Fruit fly (Drosophila melanogaster) whole organism, embryonic: Measurements from ENCODE around the gene esg.

Source experiments
- Antp ChIP-seq: fragments of 200-800 bp; sonication (Bioruptor generic); optimal IDR thresholded peaks from 3 replicates; lab custom pipeline; 2016; ENCODE audit warnings: missing biosample characterization, missing genetic modification characterization
- CG10366 ChIP-seq: fragments of 200-800 bp; sonication (Bioruptor generic); IDR thresholded peaks from 2 replicates; pipeline ENCODE4 v1.3.6; 2022; ENCODE audit warnings: missing biosample characterization, missing genetic modification characterization
- CG10565 ChIP-seq: fragments of 200-800 bp; sonication (Bioruptor generic); optimal IDR thresholded peaks from 3 replicates; lab custom pipeline; 2016; ENCODE audit warnings: missing biosample characterization, mild to moderate bottlenecking, missing genetic modification characterization
- CG11504 ChIP-seq: fragments of 200-800 bp; sonication (Bioruptor generic); optimal IDR thresholded peaks from 3 replicates; lab custom pipeline; 2019; ENCODE audit warnings: missing biosample characterization, mild to moderate bottlenecking, missing genetic modification characterization, moderate library complexity
- CG12744 ChIP-seq: fragments of 200-800 bp; sonication (Bioruptor generic); optimal IDR thresholded peaks from 2 replicates; lab custom pipeline; 2016; ENCODE audit warnings: missing biosample characterization, missing genetic modification characterization
- CG14965 ChIP-seq: fragments of 200-800 bp; sonication (Bioruptor generic); optimal IDR thresholded peaks from 2 replicates; lab custom pipeline; 2016; ENCODE audit warnings: missing biosample characterization, missing genetic modification characterization, borderline replicate concordance
- CG16779 ChIP-seq: fragments of 200-800 bp; sonication (Bioruptor generic); IDR thresholded peaks from 2 replicates; pipeline ENCODE4 v1.3.6; 2022; ENCODE audit warnings: missing biosample characterization, missing genetic modification characterization
- CG18262 ChIP-seq: fragments of 200-800 bp; optimal IDR thresholded peaks from 3 replicates; lab custom pipeline; 2019; ENCODE audit warnings: missing biosample characterization, mild to moderate bottlenecking, missing genetic modification characterization, moderate library complexity
- CG1832 ChIP-seq: fragments of 200-800 bp; sonication (Bioruptor generic); optimal IDR thresholded peaks from 2 replicates; lab custom pipeline; 2017; ENCODE audit warnings: missing biosample characterization, mild to moderate bottlenecking, missing genetic modification characterization, inconsistent platforms
- CG18476 ChIP-seq: fragments of 200-800 bp; sonication (Bioruptor generic); optimal IDR thresholded peaks from 2 replicates; lab custom pipeline; 2016; ENCODE audit warnings: missing biosample characterization, mild to moderate bottlenecking, missing genetic modification characterization
- CG2120 ChIP-seq: fragments of 200-800 bp; sonication (Bioruptor generic); optimal IDR thresholded peaks from 3 replicates; lab custom pipeline; 2016; ENCODE audit warnings: missing biosample characterization, missing genetic modification characterization
- CG32767 ChIP-seq: fragments of 200-800 bp; sonication (Bioruptor generic); IDR thresholded peaks from 2 replicates; pipeline ENCODE4 v1.3.6; 2022; ENCODE audit warnings: missing biosample characterization, missing genetic modification characterization
- CG33213 ChIP-seq: fragments of 200-800 bp; sonication (Bioruptor generic); optimal IDR thresholded peaks from 3 replicates; lab custom pipeline; 2016; ENCODE audit warnings: missing biosample characterization, missing genetic modification characterization
- CG34376 ChIP-seq: fragments of 200-800 bp; sonication (Bioruptor generic); optimal IDR thresholded peaks from 2 replicates; lab custom pipeline; 2018; ENCODE audit warnings: missing biosample characterization, mild to moderate bottlenecking, missing genetic modification characterization
- CG3838 ChIP-seq: fragments of 200-800 bp; sonication (Bioruptor generic); optimal IDR thresholded peaks from 3 replicates; lab custom pipeline; 2016; ENCODE audit warnings: missing biosample characterization, missing genetic modification characterization
- CG5245 ChIP-seq: fragments of 200-800 bp; sonication (Bioruptor generic); optimal IDR thresholded peaks from 3 replicates; lab custom pipeline; 2016; ENCODE audit warnings: missing biosample characterization, missing genetic modification characterization
- CG6689 ChIP-seq: fragments of 200-800 bp; sonication (Bioruptor generic); IDR thresholded peaks from 2 replicates; pipeline ENCODE4 v1.3.6; 2022; ENCODE audit warnings: missing biosample characterization, missing genetic modification characterization
- CG6765 ChIP-seq: fragments of 200-800 bp; sonication (Bioruptor generic); optimal IDR thresholded peaks from 3 replicates; lab custom pipeline; 2017; ENCODE audit warnings: missing biosample characterization, mild to moderate bottlenecking, missing genetic modification characterization
- CG7839 ChIP-seq: fragments of 200-800 bp; sonication (Bioruptor generic); optimal IDR thresholded peaks from 3 replicates; lab custom pipeline; 2018; ENCODE audit warnings: missing biosample characterization, mild to moderate bottlenecking, missing genetic modification characterization, moderate library complexity
- CG8388 ChIP-seq: fragments of 200-800 bp; sonication (Bioruptor generic); optimal IDR thresholded peaks from 2 replicates; lab custom pipeline; 2019; ENCODE audit warnings: missing biosample characterization, mild to moderate bottlenecking, missing genetic modification characterization, moderate library complexity
- D ChIP-seq, 2 experiments: fragments of 200-800 bp in 1 of 2; fragments of >200 bp in 1 of 2; sonication (Bioruptor generic) in 1 of 2; optimal IDR thresholded peaks; 2 replicates in 1 of 2; 3 replicates in 1 of 2; lab custom pipeline; 2017; ENCODE audit warnings: mild to moderate bottlenecking in 1 of 2, missing biosample characterization in 1 of 2, missing genetic modification characterization in 1 of 2, missing genetic modification reagents in 1 of 2
- D19B ChIP-seq: fragments of 200-800 bp; sonication (Bioruptor generic); optimal IDR thresholded peaks from 2 replicates; lab custom pipeline; 2017; ENCODE audit warnings: missing biosample characterization, mild to moderate bottlenecking, missing genetic modification characterization
- Hmx ChIP-seq: fragments of 200-800 bp; sonication (Bioruptor generic); optimal IDR thresholded peaks from 2 replicates; lab custom pipeline; 2016; ENCODE audit warnings: missing biosample characterization, missing genetic modification characterization
- MESR4 ChIP-seq: fragments of 200-800 bp; sonication (Bioruptor generic); optimal IDR thresholded peaks from 2 replicates; lab custom pipeline; 2018; ENCODE audit warnings: missing biosample characterization, mild to moderate bottlenecking, missing genetic modification characterization, moderate library complexity
- NC2β ChIP-seq: fragments of 200-800 bp; sonication (Bioruptor generic); optimal IDR thresholded peaks from 2 replicates; lab custom pipeline; 2016; ENCODE audit warnings: missing biosample characterization, missing genetic modification characterization
- NfI ChIP-seq: fragments of 200-800 bp; sonication (Bioruptor generic); optimal IDR thresholded peaks from 3 replicates; lab custom pipeline; 2018; ENCODE audit warnings: missing biosample characterization, mild to moderate bottlenecking, missing genetic modification characterization, moderate library complexity
- Oaz ChIP-seq: fragments of 200-800 bp; sonication (Bioruptor generic); IDR thresholded peaks from 2 replicates; pipeline ENCODE4 v1.3.6; 2022; ENCODE audit warnings: missing biosample characterization, missing genetic modification characterization
- Ssrp ChIP-seq: fragments of 200-800 bp; sonication (Bioruptor generic); optimal IDR thresholded peaks from 2 replicates; lab custom pipeline; 2018; ENCODE audit warnings: missing biosample characterization, mild to moderate bottlenecking, missing genetic modification characterization, moderate library complexity
- Trl ChIP-seq, 3 experiments: fragments of >200 bp in 2 of 3; fragments of 200-800 bp in 1 of 3; sonication (Bioruptor generic) in 1 of 3; optimal IDR thresholded peaks; 2 replicates in 1 of 3; 3 replicates in 2 of 3; lab custom pipeline; 2016 to 2017; ENCODE audit warnings: missing biosample characterization in 1 of 3, missing genetic modification characterization in 1 of 3
- abd-A ChIP-seq: fragments of 200-800 bp; sonication (Bioruptor generic); optimal IDR thresholded peaks from 3 replicates; lab custom pipeline; 2019; ENCODE audit warnings: missing biosample characterization, mild to moderate bottlenecking, missing genetic modification characterization, moderate library complexity
- ase ChIP-seq: fragments of 200-800 bp; sonication (Bioruptor generic); IDR thresholded peaks from 3 replicates; pipeline ENCODE4 v1.3.6; 2022; ENCODE audit warnings: missing biosample characterization, missing genetic modification characterization
- btn ChIP-seq: fragments of 200-800 bp; sonication (Bioruptor generic); optimal IDR thresholded peaks from 2 replicates; lab custom pipeline; 2016; ENCODE audit warnings: missing biosample characterization, missing genetic modification characterization
- chinmo ChIP-seq: fragments of 200-800 bp; sonication (Bioruptor generic); IDR thresholded peaks from 4 replicates; pipeline ENCODE4 v1.3.6; 2022; ENCODE audit warnings: missing biosample characterization, missing genetic modification characterization; ENCODE audit not compliant: partially characterized antibody
- chm ChIP-seq: fragments of 200-800 bp; sonication (Bioruptor generic); IDR thresholded peaks from 2 replicates; pipeline ENCODE4 v1.3.6; 2022; ENCODE audit warnings: missing biosample characterization, missing genetic modification characterization
- da ChIP-seq: fragments of 200-800 bp; sonication (Bioruptor generic); optimal IDR thresholded peaks from 2 replicates; lab custom pipeline; 2016; ENCODE audit warnings: missing biosample characterization, missing genetic modification characterization
- eve ChIP-seq, 2 experiments: fragments of >200 bp; optimal IDR thresholded peaks; 2 replicates each; lab custom pipeline; 2017; ENCODE audit warnings: missing biosample characterization in 2 of 2, missing genetic modification characterization in 2 of 2
- hb ChIP-seq: fragments of 200-800 bp; sonication (Bioruptor generic); IDR thresholded peaks from 3 replicates; pipeline ENCODE4 v1.3.6; 2022; ENCODE audit warnings: missing biosample characterization, missing genetic modification characterization; ENCODE audit not compliant: partially characterized antibody
- her ChIP-seq: fragments of 200-800 bp; sonication (Bioruptor generic); optimal IDR thresholded peaks from 2 replicates; lab custom pipeline; 2016; ENCODE audit warnings: missing biosample characterization, missing genetic modification characterization
- hth ChIP-seq: fragments of >200 bp; optimal IDR thresholded peaks from 2 replicates; lab custom pipeline; 2017; ENCODE audit warnings: inconsistent platforms
- ken ChIP-seq: fragments of 200-800 bp; sonication (Bioruptor generic); IDR thresholded peaks from 3 replicates; pipeline ENCODE4 v1.3.6; 2022; ENCODE audit warnings: missing biosample characterization, missing genetic modification characterization
- pho ChIP-seq: fragments of 200-800 bp; sonication (Bioruptor generic); optimal IDR thresholded peaks from 2 replicates; lab custom pipeline; 2016; ENCODE audit warnings: missing biosample characterization, missing genetic modification characterization
- prd ChIP-seq, 3 experiments: fragments of >200 bp in 2 of 3; fragments of 200-800 bp in 1 of 3; sonication (Bioruptor generic) in 1 of 3; optimal IDR thresholded peaks in 2 of 3; IDR thresholded peaks in 1 of 3; 2 replicates in 2 of 3; 3 replicates in 1 of 3; pipeline versions ENCODE4 v1.3.6 to Lab custom; 2017 to 2022; ENCODE audit warnings: missing biosample characterization in 1 of 3, missing genetic modification characterization in 1 of 3
- psq ChIP-seq: fragments of 200-800 bp; sonication (Bioruptor generic); optimal IDR thresholded peaks from 2 replicates; lab custom pipeline; 2017; ENCODE audit warnings: missing biosample characterization, missing genetic modification characterization
- pum ChIP-seq: fragments of 200-800 bp; sonication (Bioruptor generic); optimal IDR thresholded peaks from 2 replicates; lab custom pipeline; 2016; ENCODE audit warnings: missing biosample characterization, missing genetic modification characterization
- pzg ChIP-seq: fragments of 200-800 bp; sonication (Bioruptor generic); optimal IDR thresholded peaks from 3 replicates; lab custom pipeline; 2018; ENCODE audit warnings: missing biosample characterization, mild to moderate bottlenecking, missing genetic modification characterization, moderate library complexity
- repo ChIP-seq: fragments of 200-800 bp; sonication (Bioruptor generic); optimal IDR thresholded peaks from 2 replicates; lab custom pipeline; 2016; ENCODE audit warnings: missing biosample characterization, missing genetic modification characterization
- tna ChIP-seq: fragments of 200-800 bp; sonication (Bioruptor generic); IDR thresholded peaks from 2 replicates; pipeline ENCODE4 v1.3.6; 2022; ENCODE audit warnings: missing biosample characterization, missing genetic modification characterization; ENCODE audit not compliant: partially characterized antibody
- twi ChIP-seq: fragments of 200-800 bp; optimal IDR thresholded peaks from 2 replicates; lab custom pipeline; 2019; ENCODE audit warnings: missing biosample characterization, mild to moderate bottlenecking, missing genetic modification characterization, moderate library complexity
- unc-4 ChIP-seq: fragments of 200-800 bp; sonication (Bioruptor generic); IDR thresholded peaks from 2 replicates; pipeline ENCODE4 v1.3.6; 2022; ENCODE audit warnings: missing biosample characterization, missing genetic modification characterization; ENCODE audit not compliant: partially characterized antibody
- vnd ChIP-seq: fragments of 200-800 bp; sonication (Bioruptor generic); IDR thresholded peaks from 3 replicates; pipeline ENCODE4 v1.3.6; 2022; ENCODE audit warnings: missing biosample characterization, missing genetic modification characterization; ENCODE audit not compliant: partially characterized antibody

Gene esg

DNA sequence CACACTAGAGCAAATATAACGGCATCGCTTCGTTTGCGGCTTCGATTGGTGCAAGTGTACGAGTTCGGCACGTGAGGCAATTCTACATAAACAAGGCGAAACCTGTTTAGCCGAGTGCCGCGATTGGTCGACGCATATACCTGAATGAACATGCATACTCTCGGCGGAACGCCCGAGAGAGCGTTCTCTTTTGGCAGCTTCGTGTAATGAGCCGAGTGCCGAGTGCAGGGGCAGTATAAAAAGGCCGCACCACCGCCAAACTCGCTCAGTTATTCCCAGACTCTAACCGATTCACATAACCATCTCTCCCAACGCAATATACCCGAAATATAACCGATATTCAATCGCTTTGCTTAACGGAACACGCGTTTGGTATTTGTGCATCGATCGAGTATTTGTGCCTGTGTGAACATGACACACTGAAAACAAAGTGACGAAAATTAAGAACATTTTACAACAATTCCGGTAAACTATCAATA lies at the start of gene esg (continued):
- no peak for TF ChIP-seq D19B (GFP tag; lab: Kevin White, UChicago)
- no peak for TF ChIP-seq her (GFP tag; lab: Kevin White, UChicago)
- TF ChIP-seq Oaz (GFP tag; lab: Robert Waterston, UW): no peak
- TF ChIP-seq CG1832 (GFP tag; lab: Kevin White, UChicago): no peak
- no peak for TF ChIP-seq CG10565 (GFP tag; lab: Kevin White, UChicago)
- no peak for TF ChIP-seq CG6765 (GFP tag; lab: Kevin White, UChicago)
- TF ChIP-seq twi: no peak
- no peak for TF ChIP-seq Antp (GFP tag; lab: Kevin White, UChicago)
- TF ChIP-seq chm: peak; percentile 38; the same call in 1 of the 2 replicates
- no peak for TF ChIP-seq CG2120 (GFP tag; lab: Kevin White, UChicago)
- peak; percentile 81 to 93 for TF ChIP-seq Trl (optimal IDR thresholded peaks at IDR 0.05; lab: Kevin White, UChicago)
- peak; percentile 34 for TF ChIP-seq Trl (GFP tag; optimal IDR thresholded peaks at IDR 0.05; lab: Kevin White, UChicago)
- TF ChIP-seq psq: no peak
- TF ChIP-seq Hmx (GFP tag; lab: Kevin White, UChicago): no peak
- no peak for TF ChIP-seq hb
- no peak for TF ChIP-seq prd (optimal IDR thresholded peaks at IDR 0.05; lab: Kevin White, UChicago)
- no peak for TF ChIP-seq prd (GFP tag; IDR thresholded peaks at IDR 0.05; lab: Robert Waterston, UW)
- no peak for TF ChIP-seq unc-4 (GFP tag; lab: Robert Waterston, UW)
- no peak for TF ChIP-seq CG6689 (GFP tag; lab: Robert Waterston, UW)
- no peak for TF ChIP-seq MESR4
- peak; percentile 61 for TF ChIP-seq D (optimal IDR thresholded peaks at IDR 0.05; lab: Kevin White, UChicago)
- no peak for TF ChIP-seq D (GFP tag; optimal IDR thresholded peaks at IDR 0.05; lab: Kevin White, UChicago)
- no peak for TF ChIP-seq CG32767 (GFP tag; lab: Robert Waterston, UW)
- TF ChIP-seq eve (GFP tag; optimal IDR thresholded peaks at IDR 0.05; lab: Kevin White, UChicago): no peak
- TF ChIP-seq abd-A: no peak
- no peak for TF ChIP-seq pum
- no peak for TF ChIP-seq CG18476 (GFP tag; lab: Kevin White, UChicago)
- TF ChIP-seq ase: no peak
- no peak for TF ChIP-seq pzg (GFP tag; lab: Kevin White, UChicago)
- TF ChIP-seq da: no peak
- no peak for TF ChIP-seq CG33213 (GFP tag; lab: Kevin White, UChicago)
- no peak for TF ChIP-seq CG16779 (GFP tag; lab: Robert Waterston, UW)
- no peak for TF ChIP-seq CG3838 (GFP tag; lab: Kevin White, UChicago)
- no peak for TF ChIP-seq CG34376 (GFP tag; lab: Kevin White, UChicago)
- TF ChIP-seq CG8388 (GFP tag; lab: Kevin White, UChicago): no peak
- no peak for TF ChIP-seq tna (GFP tag; lab: Robert Waterston, UW)
- TF ChIP-seq CG7839: no peak
- peak; percentile 6 for TF ChIP-seq NC2β
- no peak for TF ChIP-seq NfI (GFP tag; lab: Kevin White, UChicago)
- TF ChIP-seq CG14965 (GFP tag; lab: Kevin White, UChicago): no peak
- TF ChIP-seq pho (GFP tag; lab: Kevin White, UChicago): no peak
- no peak for TF ChIP-seq CG18262
- no peak for TF ChIP-seq CG10366 (GFP tag; lab: Robert Waterston, UW)
- TF ChIP-seq vnd: no peak
- TF ChIP-seq repo (GFP tag; lab: Kevin White, UChicago): no peak
- TF ChIP-seq CG5245 (GFP tag; lab: Kevin White, UChicago): no peak
- no peak for TF ChIP-seq CG12744 (GFP tag; lab: Kevin White, UChicago)
- TF ChIP-seq CG11504 (tag; lab: Kevin White, UChicago): no peak
- TF ChIP-seq chinmo (GFP tag; lab: Robert Waterston, UW): peak; percentile 92
- TF ChIP-seq hth (lab: Kevin White, UChicago): no peak
- no peak for TF ChIP-seq ken (GFP tag; lab: Robert Waterston, UW)
- TF ChIP-seq Ssrp (tag; lab: Kevin White, UChicago): no peak
- TF ChIP-seq btn (GFP tag; lab: Kevin White, UChicago): no peak
